Fruit fly (Drosophila melanogaster): ENCODE results near the gene primo-1.
A peak's percentile ranks its signal among the peaks of the same experiment; 100 is the strongest.

The primo-1 gene

DNA sequence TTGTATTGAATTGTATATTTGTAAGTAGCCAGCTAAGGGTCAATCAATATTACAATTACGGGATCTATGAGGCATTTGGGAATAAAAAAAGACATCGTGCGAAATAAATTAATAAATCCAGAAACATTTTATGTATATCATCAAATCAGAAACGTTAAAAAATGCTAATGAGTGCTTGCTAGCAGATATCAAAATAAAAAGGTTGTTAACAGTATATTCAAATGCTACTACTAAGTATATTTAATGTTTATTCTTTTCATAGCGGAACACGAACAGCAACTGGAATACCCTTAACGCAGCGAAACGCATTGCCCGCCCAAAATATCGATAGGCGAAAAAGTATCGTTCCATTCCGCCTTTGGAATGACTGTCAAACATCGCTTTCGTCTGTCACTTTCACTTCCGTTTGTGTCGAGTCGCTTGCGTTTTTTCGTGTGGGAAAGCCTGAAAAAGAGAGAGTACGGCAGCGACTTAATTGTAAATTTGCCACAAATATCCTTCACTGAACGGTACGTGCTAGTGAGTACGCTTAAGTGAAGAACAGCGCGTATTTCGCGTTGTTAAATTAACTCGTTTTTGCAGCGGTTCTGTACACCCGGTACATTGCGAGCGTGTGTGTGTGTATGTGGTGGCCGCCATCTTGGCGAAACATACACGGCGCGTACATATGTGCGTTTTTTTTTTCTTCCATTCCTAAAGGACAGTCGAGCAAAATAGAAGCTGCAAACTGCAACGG is 50.5 kb downstream of the primo-1 start, which contains the start of gene B52 (continued):
- no peak; the same call in 1 of the 2 replicates for TF ChIP-seq CG7372 (GFP tag; IDR thresholded peaks at IDR 0.05)
- TF ChIP-seq CG4730 (GFP tag; IDR thresholded peaks at IDR 0.05): 0 out of 2 replicates have a peak, but pooled peaks have one; percentile 26
- TF ChIP-seq CG34422 (GFP tag; IDR thresholded peaks at IDR 0.05): peak; percentile 91; the same call in 1 of the 3 replicates
- TF ChIP-seq fd96Cb (tag; optimal IDR thresholded peaks at IDR 0.05): peak; percentile 31
- TF ChIP-seq CrebB (tag; optimal IDR thresholded peaks at IDR 0.05): peak; percentile 80
- TF ChIP-seq danr (GFP tag; IDR thresholded peaks at IDR 0.05): no peak
- peak; percentile 96 for TF ChIP-seq YL-1 (GFP tag; optimal IDR thresholded peaks at IDR 0.05)
- peak; percentile 62 for TF ChIP-seq CG17186 (GFP tag; optimal IDR thresholded peaks at IDR 0.05)
- TF ChIP-seq Dek (tag; optimal IDR thresholded peaks at IDR 0.05): no peak
- peak; percentile 16 for TF ChIP-seq ab (GFP tag; optimal IDR thresholded peaks at IDR 0.05)
- no peak for TF ChIP-seq cad (GFP tag; optimal IDR thresholded peaks at IDR 0.05)
- peak; percentile 42 for TF ChIP-seq CG2712 (tag; optimal IDR thresholded peaks at IDR 0.05)
- peak; percentile 63 for TF ChIP-seq CG11247 (GFP tag; IDR thresholded peaks at IDR 0.05)
- TF ChIP-seq Bgb (GFP tag; IDR thresholded peaks at IDR 0.05; ENCODE audit: partially characterized antibody): peak; percentile 55; the same call in 1 of the 2 replicates
- no peak for TF ChIP-seq Hmx (GFP tag; optimal IDR thresholded peaks at IDR 0.05)
- peak; percentile 42 for TF ChIP-seq maf-S (GFP tag; optimal IDR thresholded peaks at IDR 0.05)
- TF ChIP-seq cg (GFP tag; optimal IDR thresholded peaks at IDR 0.05): peak; percentile 92
- TF ChIP-seq Bdp1 (GFP tag; optimal IDR thresholded peaks at IDR 0.05): peak; percentile 45
- TF ChIP-seq Blimp-1 (GFP tag; optimal IDR thresholded peaks at IDR 0.05): peak; percentile 93
- TF ChIP-seq ATbp (GFP tag; optimal IDR thresholded peaks at IDR 0.05): peak; percentile 54
- TF ChIP-seq nerfin-1 (tag; optimal IDR thresholded peaks at IDR 0.05): peak; percentile 75
- TF ChIP-seq CG9437 (GFP tag; optimal IDR thresholded peaks at IDR 0.05): peak; percentile 50
- TF ChIP-seq salm (tag; optimal IDR thresholded peaks at IDR 0.05): peak; percentile 11
- TF ChIP-seq CG15601 (tag; optimal IDR thresholded peaks at IDR 0.05): peak; percentile 34
- TF ChIP-seq Optix (GFP tag; IDR thresholded peaks at IDR 0.05): 0 out of 3 replicates have a peak, but pooled peaks have one; percentile 22
- peak; percentile 47; the same call in 2 of the 3 replicates for TF ChIP-seq CG11093 (GFP tag; IDR thresholded peaks at IDR 0.05)
- TF ChIP-seq ken (GFP tag; IDR thresholded peaks at IDR 0.05): peak; percentile 59; the same call in 2 of the 3 replicates
- TF ChIP-seq Spps (tag; optimal IDR thresholded peaks at IDR 0.05): peak; percentile 42
- TF ChIP-seq Stat92E (GFP tag; optimal IDR thresholded peaks at IDR 0.05): peak in 1 of 3 experiments; percentile 8
- no peak for TF ChIP-seq CG7745 (tag; optimal IDR thresholded peaks at IDR 0.05)
- TF ChIP-seq CG10565 (GFP tag; optimal IDR thresholded peaks at IDR 0.05): no peak
- TF ChIP-seq aop (GFP tag; IDR thresholded peaks at IDR 0.05): no peak
- peak; percentile 53 for TF ChIP-seq zfh2 (GFP tag; optimal IDR thresholded peaks at IDR 0.05)
- TF ChIP-seq CG3407 (GFP tag; optimal IDR thresholded peaks at IDR 0.05): peak; percentile 50
- TF ChIP-seq CG5953 (GFP tag; IDR thresholded peaks at IDR 0.05): no peak
- no peak; the same call in 1 of the 2 replicates for TF ChIP-seq ap (GFP tag; IDR thresholded peaks at IDR 0.05)
- no peak for TF ChIP-seq hkb (optimal IDR thresholded peaks at IDR 0.05)
- TF ChIP-seq hkb (GFP tag; IDR thresholded peaks at IDR 0.05): peak; percentile 58
- peak; percentile 77 for TF ChIP-seq zfh1 (GFP tag; IDR thresholded peaks at IDR 0.05)
- no peak for TF ChIP-seq Usf (GFP tag; optimal IDR thresholded peaks at IDR 0.05)
- peak; percentile 62 for TF ChIP-seq CG6254 (GFP tag; optimal IDR thresholded peaks at IDR 0.05)
- peak; percentile 85 for TF ChIP-seq CG6765 (GFP tag; optimal IDR thresholded peaks at IDR 0.05)
- TF ChIP-seq CG2678 (tag; optimal IDR thresholded peaks at IDR 0.05): no peak
- TF ChIP-seq CHES-1-like (GFP tag; optimal IDR thresholded peaks at IDR 0.05): peak; percentile 49
- peak; percentile 37 for TF ChIP-seq CG10267 (tag; optimal IDR thresholded peaks at IDR 0.05)
- peak; percentile 49; the same call in 1 of the 2 replicates for TF ChIP-seq Rx (GFP tag; IDR thresholded peaks at IDR 0.05)
- TF ChIP-seq Max (GFP tag; optimal IDR thresholded peaks at IDR 0.05): peak; percentile 40
- peak; percentile 42 for TF ChIP-seq CG9876 (GFP tag; optimal IDR thresholded peaks at IDR 0.05)
